Fruit fly (Drosophila melanogaster): ENCODE data around the gene CG34140.

- peak; percentile 80 for TF ChIP-seq Hmr (GFP tag; optimal IDR thresholded peaks at IDR 0.05)
- TF ChIP-seq Dip3 (GFP tag; optimal IDR thresholded peaks at IDR 0.05) = peak; percentile 87
- TF ChIP-seq ERR (GFP tag; optimal IDR thresholded peaks at IDR 0.05) = no peak
- 0 out of 2 replicates have a peak, but pooled peaks have one; percentile 21 for TF ChIP-seq CG10959 (GFP tag; IDR thresholded peaks at IDR 0.05)
- peak; percentile 34 for TF ChIP-seq Dref (GFP tag; IDR thresholded peaks at IDR 0.05)
- peak; percentile 71; the same call in 1 of the 2 replicates for TF ChIP-seq seq (GFP tag; IDR thresholded peaks at IDR 0.05)
- TF ChIP-seq lola (GFP tag; optimal IDR thresholded peaks at IDR 0.05) = peak in 1 of 3 experiments; percentile 80
Measured at dm6 chr3L:223019-223902, 39.0 kb upstream of the CG34140 start, which contains the start of the genes pyx and CG33229.

Data from whole organism, embryonic.